Worm (Caenorhabditis elegans) whole organism, L4/young adult: ENCODE results near the gene ZK836.3.

Experiments used
- W03F9.2 ChIP-seq: fragments of 150-350 bp; optimal IDR thresholded peaks from 2 replicates; lab custom pipeline; 2014; ENCODE audit warnings: missing biosample characterization, missing genetic modification characterization
- dao-5 ChIP-seq: sonication (generic microtip); optimal IDR thresholded peaks from 2 replicates; lab custom pipeline; 2016; ENCODE audit warnings: missing genotype, missing genetic modification characterization, moderate library complexity, missing compliant biosample characterization
- him-1 ChIP-seq: sonication (generic microtip); optimal IDR thresholded peaks from 2 replicates; lab custom pipeline; 2016; ENCODE audit warnings: missing genotype, missing genetic modification reagents, missing genetic modification characterization, missing compliant biosample characterization

ZK836.3 gene

DNA sequence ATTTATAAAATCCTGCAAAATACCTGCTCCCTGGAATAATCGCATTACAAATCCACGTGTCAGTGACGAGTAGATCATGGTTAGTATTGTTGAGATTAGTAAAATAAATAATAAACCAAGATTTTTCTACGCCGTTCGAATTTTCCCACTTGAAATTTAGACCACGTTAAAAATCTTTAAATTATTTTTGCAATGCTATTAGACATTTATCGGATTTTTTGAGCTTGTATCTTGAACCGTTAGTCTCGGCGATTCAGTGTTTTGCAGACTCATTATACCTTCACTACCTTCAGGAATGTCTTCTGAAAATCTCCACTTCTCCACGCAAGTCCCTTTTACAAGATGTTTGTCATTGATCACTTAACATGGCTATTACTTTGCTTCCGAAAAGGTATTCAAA is 33.5 kb downstream of the ZK836.3 start, which contains the start of gene C27A7.5:
Gene C27A7.5, minus strand, starts transcription at position 101 of the 400 bp plus-strand sequence.
- no peak for TF ChIP-seq W03F9.2 (tag; lab: Kevin White, UChicago)
- TF ChIP-seq dao-5 (tag; lab: Kevin White, UChicago), result no peak
- no peak for TF ChIP-seq him-1 (tag; lab: Kevin White, UChicago)

DNA sequence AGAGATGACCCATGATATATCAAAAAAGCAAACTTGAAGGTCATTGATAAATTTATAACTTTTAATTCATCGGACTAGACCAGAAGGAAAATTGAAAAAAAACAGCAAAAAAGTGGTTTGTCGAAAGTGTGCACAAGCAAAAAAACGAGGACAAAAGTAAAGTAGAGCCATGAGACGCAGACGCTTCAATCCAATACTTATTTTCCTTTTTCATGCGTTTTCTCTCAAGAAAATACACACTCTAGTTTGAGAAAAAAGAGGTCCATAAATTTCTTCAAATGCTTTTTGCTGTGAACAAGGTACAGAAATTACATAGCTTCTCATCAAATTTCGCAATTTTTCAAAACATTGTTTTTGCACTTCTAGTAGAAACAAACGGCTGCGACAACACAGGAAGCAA is 34.6 kb downstream of the ZK836.3 start:
- TF ChIP-seq dao-5 (tag; lab: Kevin White, UChicago), result no peak
- TF ChIP-seq him-1 (tag; lab: Kevin White, UChicago), result no peak
- no peak for TF ChIP-seq W03F9.2 (tag; lab: Kevin White, UChicago)

DNA sequence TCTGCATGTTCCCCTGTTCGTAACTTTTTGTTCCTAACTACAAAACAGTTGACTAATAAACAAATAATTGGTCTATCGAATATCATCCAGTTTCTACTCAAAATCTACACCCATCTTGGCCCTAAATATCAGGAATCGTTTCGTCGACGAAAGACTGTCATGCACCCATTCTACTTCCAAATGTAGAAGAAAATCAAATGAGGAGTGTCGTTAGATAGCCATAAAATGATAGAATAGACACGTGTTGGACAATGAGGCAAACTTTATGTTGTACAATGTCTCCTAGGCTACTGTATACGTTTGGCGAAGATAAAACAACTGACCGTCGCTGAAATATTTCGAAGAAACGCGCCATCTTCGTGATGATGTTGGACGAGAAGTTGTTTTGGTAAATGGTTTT is 35.8 kb downstream of the ZK836.3 start:
- no peak for TF ChIP-seq dao-5 (tag; lab: Kevin White, UChicago)
- TF ChIP-seq W03F9.2 (tag; lab: Kevin White, UChicago), result no peak
- no peak for TF ChIP-seq him-1 (tag; lab: Kevin White, UChicago)

DNA sequence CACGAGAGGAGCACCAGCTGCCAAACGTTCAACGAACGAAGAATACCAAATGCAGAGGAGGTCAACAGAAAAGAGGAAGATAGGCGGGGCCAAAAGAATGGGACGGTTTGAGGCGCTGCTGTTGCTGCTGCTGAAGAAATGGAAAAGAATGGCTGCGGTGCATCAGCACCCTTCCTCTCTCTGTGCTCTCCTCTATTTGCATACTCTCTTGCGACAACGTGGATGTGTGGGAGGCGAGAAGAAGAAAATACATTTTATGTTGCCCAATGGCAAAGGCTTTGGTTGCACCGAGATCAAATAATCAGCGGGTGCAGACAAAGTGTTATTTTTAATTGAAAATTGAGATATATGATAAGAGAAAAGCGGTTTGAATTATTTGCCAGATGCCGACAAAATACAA is 37.4 kb downstream of the ZK836.3 start:
- TF ChIP-seq dao-5 (tag; lab: Kevin White, UChicago) (no peak), him-1 (tag; lab: Kevin White, UChicago) (no peak), W03F9.2 (tag; lab: Kevin White, UChicago) (no peak)

DNA sequence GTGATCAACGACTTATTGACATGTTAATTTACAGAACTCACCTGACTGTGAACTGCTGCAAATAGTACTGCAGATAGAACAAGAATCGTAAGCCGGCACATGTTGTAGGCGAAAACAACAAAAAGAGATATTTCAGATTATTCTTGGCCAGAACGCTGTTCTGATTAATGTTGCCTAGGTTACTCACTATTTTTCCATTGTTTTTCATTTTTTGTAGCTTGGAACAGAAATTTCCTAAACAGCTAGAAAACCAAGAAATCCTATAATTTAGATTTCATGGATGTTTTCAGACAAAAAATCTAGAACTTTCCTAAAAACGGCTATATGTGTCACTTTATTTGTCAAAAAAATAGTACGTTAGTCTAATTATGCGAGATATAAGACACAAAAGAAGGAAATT is 41.2 kb downstream of the ZK836.3 start, which contains the start of gene C27A7.9:
Gene C27A7.9, minus strand, starts transcription at position 101 of the 400 bp plus-strand sequence.
- TF ChIP-seq dao-5 (tag; lab: Kevin White, UChicago) (no peak), him-1 (tag; lab: Kevin White, UChicago) (no peak), W03F9.2 (tag; lab: Kevin White, UChicago) (no peak)

DNA sequence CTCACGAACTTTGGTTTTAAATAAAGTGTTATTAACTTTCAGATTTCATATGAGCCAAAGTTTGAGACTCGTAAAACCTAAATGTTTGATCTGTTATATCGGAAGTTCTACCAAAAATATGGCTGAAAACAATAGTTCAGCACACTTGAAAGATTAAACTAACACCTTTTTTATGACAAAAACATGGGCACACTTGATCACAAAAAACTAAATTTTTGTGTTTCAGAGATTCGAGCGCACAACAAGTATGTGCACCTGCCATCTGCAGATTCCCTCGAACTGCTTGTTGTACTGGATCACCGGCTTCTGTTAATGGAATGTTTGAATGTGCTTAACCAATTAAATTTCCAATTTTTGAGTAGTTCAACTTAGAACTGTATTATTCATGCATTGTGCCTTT is 42.0 kb downstream of the ZK836.3 start:
- no peak for TF ChIP-seq dao-5 (tag; lab: Kevin White, UChicago)
- no peak for TF ChIP-seq him-1 (tag; lab: Kevin White, UChicago)
- no peak for TF ChIP-seq W03F9.2 (tag; lab: Kevin White, UChicago)

DNA sequence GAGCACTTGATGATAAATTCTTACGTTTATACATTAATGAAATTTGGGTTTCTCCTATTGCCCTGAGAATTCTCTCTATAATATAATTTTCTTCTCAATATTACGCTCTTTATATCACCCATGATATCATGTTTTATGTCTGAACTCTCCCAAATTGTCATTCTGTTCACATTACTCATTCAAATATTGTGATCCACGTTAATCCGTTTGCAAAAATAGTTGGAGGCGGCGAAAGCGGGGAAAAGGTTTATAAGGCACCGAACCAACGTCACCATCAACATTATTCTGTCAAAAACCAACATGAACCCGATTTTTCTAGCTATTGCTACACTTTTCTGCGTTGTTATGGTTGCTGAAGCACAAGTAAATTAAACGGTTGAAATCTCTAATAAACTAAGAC is 42.9 kb downstream of the ZK836.3 start, which contains the start of gene C27A7.8:
Gene C27A7.8, plus strand, starts transcription at position 301 of the 400 bp plus-strand sequence.
- TF ChIP-seq dao-5 (tag; lab: Kevin White, UChicago), result no peak
- no peak for TF ChIP-seq him-1 (tag; lab: Kevin White, UChicago)
- no peak for TF ChIP-seq W03F9.2 (tag; lab: Kevin White, UChicago)

DNA sequence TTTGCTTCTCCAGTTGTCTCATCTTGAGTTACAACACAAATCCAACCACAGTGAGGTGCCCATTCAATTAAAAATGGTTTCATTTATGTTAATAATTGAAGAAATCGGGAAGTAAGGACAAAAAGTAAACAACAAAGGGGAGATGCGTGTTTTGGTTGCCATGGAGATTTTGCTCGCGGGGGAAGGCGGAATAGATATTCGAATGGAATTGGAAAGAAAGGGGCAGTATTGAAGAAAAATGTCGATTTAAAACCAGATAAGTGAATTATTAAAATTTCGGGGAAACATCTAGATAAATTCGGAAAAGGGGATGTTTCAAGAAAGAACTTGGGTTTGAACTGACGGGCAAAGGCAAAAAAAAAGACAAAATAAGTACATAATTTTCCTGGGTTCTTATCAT is 45.1 kb downstream of the ZK836.3 start, which contains the start of gene che-11:
Gene che-11, minus strand, starts transcription at position 101 of the 400 bp plus-strand sequence.
- no peak for TF ChIP-seq dao-5 (tag; lab: Kevin White, UChicago)
- no peak for TF ChIP-seq him-1 (tag; lab: Kevin White, UChicago)
- TF ChIP-seq W03F9.2 (tag; lab: Kevin White, UChicago), result no peak
